Worm (Caenorhabditis elegans) whole organism, L3 larva: Measurements from ENCODE around the gene Y39F10C.3.

ENCODE experiments used
- ZK546.5 ChIP-seq: sonication (generic microtip); optimal IDR thresholded peaks from 2 replicates; lab custom pipeline; 2017; ENCODE audit warnings: missing biosample characterization, missing genetic modification characterization
- aly-2 ChIP-seq: fragments of 150-350 bp; optimal IDR thresholded peaks from 2 replicates; lab custom pipeline; 2014; ENCODE audit warnings: missing biosample characterization, missing genetic modification characterization
- ama-1 ChIP-seq: fragments of 150-350 bp; optimal IDR thresholded peaks from 2 replicates; lab custom pipeline; 2018
- ceh-28 ChIP-seq: fragments of 150-350 bp; optimal IDR thresholded peaks from 2 replicates; lab custom pipeline; 2014; ENCODE audit warnings: missing biosample characterization, missing genetic modification reagents, missing genetic modification characterization
- ceh-9 ChIP-seq: sonication (generic microtip); optimal IDR thresholded peaks from 2 replicates; lab custom pipeline; 2018; ENCODE audit warnings: missing biosample characterization, missing genetic modification characterization
- daf-12 ChIP-seq: fragments of 150-350 bp; optimal IDR thresholded peaks from 2 replicates; lab custom pipeline; 2014; ENCODE audit warnings: missing biosample characterization, missing genetic modification reagents, missing genetic modification characterization
- egl-5 ChIP-seq: fragments of 150-350 bp; optimal IDR thresholded peaks from 2 replicates; lab custom pipeline; 2017; ENCODE audit warnings: missing biosample characterization, missing genetic modification reagents, missing genetic modification characterization, inconsistent platforms
- elt-1 ChIP-seq: fragments of 150-350 bp; optimal IDR thresholded peaks from 2 replicates; lab custom pipeline; 2014; ENCODE audit warnings: missing biosample characterization, missing genetic modification characterization
- elt-2 ChIP-seq: sonication (generic microtip); optimal IDR thresholded peaks from 2 replicates; lab custom pipeline; 2016; ENCODE audit warnings: missing genetic modification reagents, mild to moderate bottlenecking, missing genetic modification characterization, missing compliant biosample characterization
- fkh-10 ChIP-seq: sonication (generic microtip); optimal IDR thresholded peaks from 2 replicates; lab custom pipeline; 2017; ENCODE audit warnings: missing biosample characterization, missing genetic modification reagents, missing genetic modification characterization
- fkh-2 ChIP-seq: fragments of 150-350 bp; optimal IDR thresholded peaks from 2 replicates; lab custom pipeline; 2014; ENCODE audit warnings: missing biosample characterization, missing genetic modification reagents, missing genetic modification characterization
- fos-1 ChIP-seq: fragments of 150-350 bp; optimal IDR thresholded peaks from 2 replicates; lab custom pipeline; 2014; ENCODE audit warnings: missing biosample characterization, missing genetic modification characterization
- hmg-11 ChIP-seq: sonication (generic microtip); optimal IDR thresholded peaks from 2 replicates; lab custom pipeline; 2016; ENCODE audit warnings: missing genetic modification characterization, missing compliant biosample characterization
- jun-1 ChIP-seq: fragments of 150-350 bp; optimal IDR thresholded peaks from 2 replicates; lab custom pipeline; 2014; ENCODE audit warnings: missing biosample characterization, missing genetic modification reagents, missing genetic modification characterization
- lin-39 ChIP-seq: fragments of 150-350 bp; optimal IDR thresholded peaks from 2 replicates; lab custom pipeline; 2018; ENCODE audit warnings: missing biosample characterization, missing genetic modification reagents, missing genetic modification characterization
- lsy-12 ChIP-seq: sonication (generic microtip); optimal IDR thresholded peaks from 2 replicates; lab custom pipeline; 2016; ENCODE audit warnings: mild to moderate bottlenecking, missing genetic modification characterization, missing compliant biosample characterization
- mdl-1 ChIP-seq: fragments of 150-350 bp; optimal IDR thresholded peaks from 2 replicates; lab custom pipeline; 2014; ENCODE audit warnings: missing biosample characterization, missing genetic modification characterization
- mml-1 ChIP-seq: fragments of 150-350 bp; sonication (generic microtip); optimal IDR thresholded peaks from 3 replicates; lab custom pipeline; 2014; ENCODE audit warnings: missing biosample characterization, missing genetic modification characterization
- nfya-1 ChIP-seq: sonication (generic microtip); optimal IDR thresholded peaks from 2 replicates; lab custom pipeline; 2017; ENCODE audit warnings: missing genetic modification characterization, mild to moderate bottlenecking, missing compliant biosample characterization, antibody characterized with exemption, moderate library complexity; ENCODE audit not compliant: insufficient read depth
- nhr-11 ChIP-seq: fragments of 150-350 bp; optimal IDR thresholded peaks from 2 replicates; lab custom pipeline; 2014; ENCODE audit warnings: missing biosample characterization, missing genetic modification characterization
- nhr-12 ChIP-seq: fragments of 150-350 bp; optimal IDR thresholded peaks from 2 replicates; lab custom pipeline; 2014; ENCODE audit warnings: missing biosample characterization, missing genetic modification characterization
- nhr-23 ChIP-seq: fragments of 150-350 bp; optimal IDR thresholded peaks from 2 replicates; lab custom pipeline; 2014; ENCODE audit warnings: missing biosample characterization, missing genetic modification reagents, missing genetic modification characterization
- nhr-237 ChIP-seq: fragments of 150-350 bp; optimal IDR thresholded peaks from 2 replicates; lab custom pipeline; 2014; ENCODE audit warnings: missing biosample characterization, missing genetic modification characterization
- nhr-77 ChIP-seq: fragments of 150-350 bp; optimal IDR thresholded peaks from 2 replicates; lab custom pipeline; 2014; ENCODE audit warnings: missing biosample characterization, missing genetic modification characterization
- pha-4 ChIP-seq: fragments of 150-350 bp; optimal IDR thresholded peaks from 2 replicates; lab custom pipeline; 2014; ENCODE audit warnings: missing biosample characterization, missing genetic modification reagents, missing genetic modification characterization
- pqm-1 ChIP-seq: fragments of 150-350 bp; optimal IDR thresholded peaks from 2 replicates; lab custom pipeline; 2017; ENCODE audit warnings: missing biosample characterization, missing genetic modification characterization, inconsistent platforms
- sea-2 ChIP-seq: fragments of 150-350 bp; sonication (generic microtip); optimal IDR thresholded peaks from 4 replicates; lab custom pipeline; 2014; ENCODE audit warnings: missing biosample characterization, missing genetic modification reagents, missing genetic modification characterization
- skn-1 ChIP-seq: fragments of 150-350 bp; optimal IDR thresholded peaks from 2 replicates; lab custom pipeline; 2014; ENCODE audit warnings: missing biosample characterization, missing genetic modification characterization
- snpc-4 ChIP-seq: fragments of 150-350 bp; optimal IDR thresholded peaks from 2 replicates; lab custom pipeline; 2014; ENCODE audit warnings: missing biosample characterization, missing genetic modification characterization
- unc-39 ChIP-seq: sonication (generic microtip); optimal IDR thresholded peaks from 4 replicates; lab custom pipeline; 2017; ENCODE audit warnings: missing biosample characterization, missing genetic modification characterization
- unc-62 ChIP-seq: fragments of 150-350 bp; sonication (generic microtip); optimal IDR thresholded peaks from 4 replicates; lab custom pipeline; 2014; ENCODE audit warnings: missing biosample characterization, missing genetic modification reagents, missing genetic modification characterization
- zag-1 ChIP-seq: fragments of 150-350 bp; optimal IDR thresholded peaks from 2 replicates; lab custom pipeline; 2014; ENCODE audit warnings: missing biosample characterization, missing genetic modification characterization

Y39F10C.3 gene

ce11 chrII:684811-685210, 10.6 kb downstream of the Y39F10C.3 start, which contains the start of gene T02H6.5:
Gene T02H6.5 (plus strand): TSS chrII:685111.
- TF ChIP-seq nhr-23 (tag; lab: Kevin White, UChicago) (no peak), elt-1 (tag; lab: Kevin White, UChicago) (no peak), hmg-11 (tag; lab: Kevin White, UChicago) (no peak), pqm-1 (no peak), elt-2 (tag; lab: Kevin White, UChicago) (no peak), mdl-1 (no peak), ZK546.5 (tag; lab: Kevin White, UChicago) (no peak), ama-1 (lab: Kevin White, UChicago) (no peak), ceh-28 (tag; lab: Kevin White, UChicago) (no peak), fos-1 (tag; lab: Kevin White, UChicago) (no peak), aly-2 (no peak), nhr-11 (tag; lab: Kevin White, UChicago) (no peak), lsy-12 (tag; lab: Kevin White, UChicago) (no peak), sea-2 (GFP tag; lab: Kevin White, UChicago) (no peak), nfya-1 (no peak), daf-12 (tag; lab: Kevin White, UChicago) (no peak)
- TF ChIP-seq, all 47 proteins: peak for 0

DNA sequence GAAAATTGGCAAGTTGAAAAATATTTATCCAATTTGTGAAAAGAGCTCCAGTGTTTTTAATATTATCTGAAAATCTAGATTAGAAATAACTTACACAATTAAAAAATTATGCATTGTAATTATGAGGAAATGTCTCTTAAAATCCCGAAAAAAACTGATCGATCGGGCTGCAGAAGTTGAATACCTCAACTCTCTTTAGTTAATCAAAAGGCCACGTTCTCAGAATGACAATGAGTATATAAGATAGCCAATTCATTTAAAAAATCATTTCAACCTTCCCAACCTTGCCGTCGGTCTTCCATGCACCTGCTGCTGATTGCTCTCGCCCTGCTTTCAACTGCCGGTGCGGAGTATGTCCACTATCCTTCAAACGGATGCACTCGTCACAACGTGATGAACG, 15.5 kb downstream of the Y39F10C.3 start, which contains the start of gene T02H6.4:
T02H6.4 (plus strand) TSS at position 301 of the 400 bp plus-strand sequence.
- TF ChIP-seq egl-5 (no peak), unc-39 (tag; lab: Kevin White, UChicago) (no peak), unc-62 (GFP tag; lab: Kevin White, UChicago) (no peak), nhr-237 (no peak), jun-1 (no peak), hmg-11 (tag; lab: Kevin White, UChicago) (no peak), elt-1 (tag; lab: Kevin White, UChicago) (no peak), snpc-4 (tag; lab: Kevin White, UChicago) (no peak)
- TF ChIP-seq, all 47 proteins: peak for 0

DNA sequence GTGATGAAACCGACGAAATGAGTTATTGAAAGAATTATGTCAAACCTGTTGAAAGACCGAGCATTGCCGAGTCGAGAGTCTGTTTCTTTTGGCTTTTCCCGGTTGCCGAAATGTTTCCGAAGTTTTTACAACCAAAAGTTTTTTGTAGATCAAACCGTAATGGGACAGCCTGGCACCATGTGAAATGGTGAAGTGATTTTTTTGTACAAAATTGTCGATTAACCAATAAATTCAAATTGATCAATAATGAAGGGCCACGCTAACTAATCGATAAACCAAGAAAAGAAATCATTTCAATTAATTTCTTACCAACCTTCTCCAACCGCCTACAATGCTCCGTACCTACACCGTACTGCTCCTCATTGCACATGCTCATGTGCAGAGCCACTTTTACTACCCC, 17.3 kb downstream of the Y39F10C.3 start, which contains the start of gene T02H6.3:
T02H6.3 (plus strand) TSS at position 301 of the 400 bp plus-strand sequence.
- no peak for TF ChIP-seq nhr-23 (tag; lab: Kevin White, UChicago)
- no peak for TF ChIP-seq mml-1 (tag; lab: Kevin White, UChicago)
- no peak for TF ChIP-seq nhr-12
- TF ChIP-seq skn-1 (tag; lab: Kevin White, UChicago) = no peak
- no peak for TF ChIP-seq fkh-10 (GFP tag; lab: Kevin White, UChicago)
- TF ChIP-seq snpc-4 (tag; lab: Kevin White, UChicago) = no peak
- no peak for TF ChIP-seq ceh-9 (tag; lab: Kevin White, UChicago)
- no peak for TF ChIP-seq unc-39 (tag; lab: Kevin White, UChicago)
- no peak for TF ChIP-seq zag-1 (tag; lab: Kevin White, UChicago)
- TF ChIP-seq ceh-28 (tag; lab: Kevin White, UChicago) = no peak
- no peak for TF ChIP-seq pha-4 (tag; lab: Kevin White, UChicago)

- TF ChIP-seq lin-39 (tag; lab: Kevin White, UChicago) = no peak
- no peak for TF ChIP-seq nhr-77 (tag; lab: Kevin White, UChicago)
- no peak for TF ChIP-seq snpc-4 (tag; lab: Kevin White, UChicago)
These were observed 26.8 kb downstream of the Y39F10C.3 start, which contains the start of gene T02H6.11 for ce11 chrII:701025-701370. Gene T02H6.11 (minus strand): TSS chrII:701125.

DNA sequence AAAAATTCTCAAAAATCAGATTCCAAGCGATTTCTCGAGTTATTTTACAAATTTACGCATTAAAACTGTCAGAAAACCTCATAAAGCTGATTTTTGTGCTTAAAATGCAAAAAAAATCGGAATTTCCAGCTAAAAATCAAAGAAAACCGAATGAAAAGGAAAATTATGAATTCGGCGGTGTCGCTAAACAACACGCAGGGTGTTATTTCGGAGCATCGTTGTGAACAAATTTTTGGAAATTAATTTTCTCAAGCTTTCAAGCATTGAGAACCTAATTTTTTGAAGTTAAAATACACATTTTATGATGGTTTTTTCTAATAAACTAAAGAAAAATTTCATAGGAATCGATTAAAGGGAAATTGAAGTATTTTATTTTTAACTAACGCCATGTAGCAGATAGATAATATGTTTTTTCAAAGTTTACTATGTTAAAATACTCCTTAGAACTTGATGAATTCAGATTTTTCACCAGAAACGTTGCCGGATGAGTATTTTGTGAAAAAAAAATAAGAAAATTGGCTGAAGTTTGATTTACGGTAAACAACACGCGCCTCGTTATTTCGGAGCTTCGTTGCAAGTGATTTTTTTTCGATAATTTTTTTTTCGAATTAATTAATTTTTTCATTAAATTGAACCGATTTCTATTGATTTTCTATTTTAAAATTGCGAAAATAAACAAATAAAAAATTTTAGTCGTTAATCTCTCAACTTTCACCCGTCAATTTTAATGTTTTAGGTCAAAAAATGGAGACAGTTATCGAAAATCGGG, 27.3 kb downstream of the Y39F10C.3 start, which contains the start of gene thoc-1:
thoc-1 (plus strand) TSS at position 737 of the 769 bp plus-strand sequence.
- TF ChIP-seq fkh-2 (tag; lab: Kevin White, UChicago) (no peak), nhr-77 (tag; lab: Kevin White, UChicago) (no peak), nhr-12 (no peak), ZK546.5 (tag; lab: Kevin White, UChicago) (no peak), nhr-11 (tag; lab: Kevin White, UChicago) (no peak)
